Fruit fly (Drosophila melanogaster) whole organism, embryonic: ENCODE results near the gene CG34384.

Source experiments
- Atf6 ChIP-seq: fragments of 200-800 bp; sonication (Bioruptor generic); IDR thresholded peaks from 2 replicates; pipeline ENCODE4 v1.3.6; 2022; ENCODE audit warnings: missing biosample characterization, missing genetic modification characterization
- C15 ChIP-seq: fragments of 200-800 bp; sonication (Bioruptor generic); IDR thresholded peaks from 3 replicates; pipeline ENCODE4 v1.3.6; 2022; ENCODE audit warnings: missing biosample characterization, missing genetic modification characterization
- CG10654 ChIP-seq: fragments of 200-800 bp; sonication (Bioruptor generic); optimal IDR thresholded peaks from 2 replicates; lab custom pipeline; 2016; ENCODE audit warnings: missing biosample characterization, missing genetic modification characterization
- CG11093 ChIP-seq: fragments of 200-800 bp; sonication (Bioruptor generic); IDR thresholded peaks from 3 replicates; pipeline ENCODE4 v1.3.6; 2022; ENCODE audit warnings: missing biosample characterization, missing genetic modification characterization
- CG11560 ChIP-seq: fragments of 200-800 bp; sonication (Bioruptor generic); IDR thresholded peaks from 3 replicates; pipeline ENCODE4 v1.3.6; 2022; ENCODE audit warnings: missing biosample characterization, missing genetic modification characterization
- CG12391 ChIP-seq: fragments of 200-800 bp; sonication (Bioruptor generic); optimal IDR thresholded peaks from 3 replicates; lab custom pipeline; 2018; ENCODE audit warnings: missing biosample characterization, mild to moderate bottlenecking, missing genetic modification characterization, moderate library complexity
- CG14710 ChIP-seq: fragments of 200-800 bp; sonication (Bioruptor generic); optimal IDR thresholded peaks from 3 replicates; lab custom pipeline; 2019; ENCODE audit warnings: missing biosample characterization, mild to moderate bottlenecking, missing genetic modification characterization, moderate library complexity
- CG14860 ChIP-seq: fragments of 200-800 bp; sonication (Bioruptor generic); IDR thresholded peaks from 3 replicates; pipeline ENCODE4 v1.3.6; 2022; ENCODE audit warnings: missing biosample characterization, missing genetic modification characterization; ENCODE audit not compliant: partially characterized antibody
- CG15514 ChIP-seq: fragments of 200-800 bp; sonication (Bioruptor generic); optimal IDR thresholded peaks from 3 replicates; lab custom pipeline; 2017; ENCODE audit warnings: missing biosample characterization, missing genetic modification characterization, mild to moderate bottlenecking, moderate library complexity, missing genetic modification reagents
- CG1603 ChIP-seq: fragments of 200-800 bp; sonication (Bioruptor generic); optimal IDR thresholded peaks from 2 replicates; lab custom pipeline; 2019; ENCODE audit warnings: missing biosample characterization, mild to moderate bottlenecking, missing genetic modification characterization, moderate library complexity
- CG17359 ChIP-seq: fragments of 200-800 bp; sonication (Bioruptor generic); optimal IDR thresholded peaks from 3 replicates; lab custom pipeline; 2018; ENCODE audit warnings: missing biosample characterization, mild to moderate bottlenecking, missing genetic modification characterization, moderate library complexity
- CG1792 ChIP-seq: fragments of 200-800 bp; sonication (Bioruptor generic); optimal IDR thresholded peaks from 2 replicates; lab custom pipeline; 2016; ENCODE audit warnings: missing biosample characterization, missing genetic modification characterization
- CG32767 ChIP-seq: fragments of 200-800 bp; sonication (Bioruptor generic); IDR thresholded peaks from 2 replicates; pipeline ENCODE4 v1.3.6; 2022; ENCODE audit warnings: missing biosample characterization, missing genetic modification characterization
- CG5180 ChIP-seq: fragments of 200-800 bp; sonication (Bioruptor generic); optimal IDR thresholded peaks from 3 replicates; lab custom pipeline; 2017; ENCODE audit warnings: missing biosample characterization, missing genetic modification characterization, mild to moderate bottlenecking, moderate library complexity, missing genetic modification reagents
- CG7786 ChIP-seq: fragments of 200-800 bp; sonication (Bioruptor generic); optimal IDR thresholded peaks from 2 replicates; lab custom pipeline; 2016; ENCODE audit warnings: missing biosample characterization, missing genetic modification characterization
- CG8924 ChIP-seq: fragments of 200-800 bp; optimal IDR thresholded peaks from 3 replicates; lab custom pipeline; 2019; ENCODE audit warnings: missing biosample characterization, mild to moderate bottlenecking, missing genetic modification characterization, moderate library complexity
- CG8944 ChIP-seq: fragments of 200-800 bp; sonication (Bioruptor generic); optimal IDR thresholded peaks from 3 replicates; lab custom pipeline; 2016; ENCODE audit warnings: missing biosample characterization, missing genetic modification characterization
- CG9609 ChIP-seq: fragments of 200-800 bp; sonication (Bioruptor generic); optimal IDR thresholded peaks from 3 replicates; lab custom pipeline; 2016; ENCODE audit warnings: missing biosample characterization, missing genetic modification characterization
- Dad ChIP-seq: fragments of 200-800 bp; sonication (Bioruptor generic); optimal IDR thresholded peaks from 3 replicates; lab custom pipeline; 2016; ENCODE audit warnings: missing biosample characterization, missing genetic modification characterization
- Dref ChIP-seq: fragments of 200-800 bp; sonication (Bioruptor generic); IDR thresholded peaks from 2 replicates; pipeline ENCODE4 v1.3.6; 2022; ENCODE audit warnings: missing biosample characterization, missing genetic modification characterization
- Hmr ChIP-seq: fragments of 200-800 bp; sonication (Bioruptor generic); optimal IDR thresholded peaks from 3 replicates; lab custom pipeline; 2017; ENCODE audit warnings: mild to moderate bottlenecking, missing biosample characterization, missing genetic modification reagents, missing genetic modification characterization
- Hmx ChIP-seq: fragments of 200-800 bp; sonication (Bioruptor generic); optimal IDR thresholded peaks from 2 replicates; lab custom pipeline; 2016; ENCODE audit warnings: missing biosample characterization, missing genetic modification characterization
- Med ChIP-seq: fragments of 200-800 bp; sonication (Bioruptor generic); peaks from one replicate; lab custom pipeline; 2016; ENCODE audit warnings: missing biosample characterization, missing genetic modification characterization, mild to moderate bottlenecking, inconsistent platforms, moderate library complexity
- NfI ChIP-seq: fragments of 200-800 bp; sonication (Bioruptor generic); optimal IDR thresholded peaks from 3 replicates; lab custom pipeline; 2018; ENCODE audit warnings: missing biosample characterization, mild to moderate bottlenecking, missing genetic modification characterization, moderate library complexity
- Pdp1 ChIP-seq, 2 experiments: fragments of 200-800 bp; sonication (Bioruptor generic); optimal IDR thresholded peaks; 3 replicates each; lab custom pipeline; 2016; ENCODE audit warnings: missing biosample characterization in 2 of 2, missing genetic modification characterization in 2 of 2, mild to moderate bottlenecking in 1 of 2, moderate library complexity in 1 of 2
- Sin3A ChIP-seq: fragments of >200 bp; optimal IDR thresholded peaks from 2 replicates; lab custom pipeline; 2018
- Stat92E ChIP-seq, 3 experiments: fragments of >200 bp in 2 of 3; fragments of 200-800 bp in 1 of 3; sonication (Bioruptor generic) in 1 of 3; optimal IDR thresholded peaks; 2 replicates each; lab custom pipeline; 2017 to 2019; ENCODE audit warnings: missing biosample characterization in 3 of 3, missing genetic modification characterization in 3 of 3, mild to moderate bottlenecking in 1 of 3, moderate library complexity in 1 of 3
- al ChIP-seq: fragments of 200-800 bp; sonication (Bioruptor generic); IDR thresholded peaks from 2 replicates; pipeline ENCODE4 v1.3.6; 2022; ENCODE audit warnings: missing biosample characterization, missing genetic modification characterization
- ara ChIP-seq: fragments of 200-800 bp; sonication (Bioruptor generic); IDR thresholded peaks from 2 replicates; pipeline ENCODE4 v1.3.6; 2022; ENCODE audit warnings: missing biosample characterization, missing genetic modification characterization
- corto ChIP-seq: fragments of 200-800 bp; sonication (Bioruptor generic); optimal IDR thresholded peaks from 2 replicates; lab custom pipeline; 2016; ENCODE audit warnings: missing biosample characterization, mild to moderate bottlenecking, missing genetic modification characterization, moderate library complexity
- cwo ChIP-seq: fragments of 200-800 bp; sonication (Bioruptor generic); optimal IDR thresholded peaks from 3 replicates; lab custom pipeline; 2017; ENCODE audit warnings: missing biosample characterization, missing genetic modification characterization, mild to moderate bottlenecking, moderate library complexity, missing genetic modification reagents
- dati ChIP-seq: fragments of 200-800 bp; sonication (Bioruptor generic); IDR thresholded peaks from 2 replicates; pipeline ENCODE4 v1.3.6; 2022; ENCODE audit warnings: missing biosample characterization, missing genetic modification characterization
- gcm ChIP-seq: fragments of 200-800 bp; sonication (Bioruptor generic); optimal IDR thresholded peaks from 2 replicates; lab custom pipeline; 2019; ENCODE audit warnings: missing biosample characterization, mild to moderate bottlenecking, missing genetic modification characterization, moderate library complexity
- hbn ChIP-seq: fragments of 200-800 bp; sonication (Bioruptor generic); IDR thresholded peaks from 2 replicates; pipeline ENCODE4 v1.3.6; 2022; ENCODE audit warnings: missing biosample characterization, missing genetic modification characterization; ENCODE audit not compliant: partially characterized antibody
- hkb ChIP-seq, 2 experiments: fragments of 200-800 bp in 1 of 2; fragments of >200 bp in 1 of 2; sonication (Bioruptor generic) in 1 of 2; IDR thresholded peaks in 1 of 2; optimal IDR thresholded peaks in 1 of 2; 2 replicates each; pipeline versions ENCODE4 v1.3.6 to Lab custom; 2017 to 2022; ENCODE audit warnings: missing biosample characterization in 1 of 2, missing genetic modification characterization in 1 of 2
- maf-S ChIP-seq: fragments of 200-800 bp; sonication (Bioruptor generic); optimal IDR thresholded peaks from 2 replicates; lab custom pipeline; 2016; ENCODE audit warnings: missing biosample characterization, missing genetic modification characterization
- mam ChIP-seq: fragments of 200-800 bp; sonication (Bioruptor generic); optimal IDR thresholded peaks from 3 replicates; lab custom pipeline; 2016; ENCODE audit warnings: missing biosample characterization, missing genetic modification characterization
- mirr ChIP-seq: fragments of 200-800 bp; sonication (Bioruptor generic); optimal IDR thresholded peaks from 3 replicates; lab custom pipeline; 2018; ENCODE audit warnings: missing biosample characterization, mild to moderate bottlenecking, missing genetic modification characterization
- onecut ChIP-seq: fragments of 200-800 bp; sonication (Bioruptor generic); IDR thresholded peaks from 2 replicates; pipeline ENCODE4 v1.3.6; 2022; ENCODE audit warnings: missing biosample characterization, missing genetic modification characterization
- p53 ChIP-seq: fragments of 200-800 bp; sonication (Bioruptor generic); optimal IDR thresholded peaks from 2 replicates; lab custom pipeline; 2016; ENCODE audit warnings: missing biosample characterization, missing genetic modification characterization
- pum ChIP-seq: fragments of 200-800 bp; sonication (Bioruptor generic); optimal IDR thresholded peaks from 2 replicates; lab custom pipeline; 2016; ENCODE audit warnings: missing biosample characterization, missing genetic modification characterization
- run ChIP-seq: fragments of 200-800 bp; sonication (Bioruptor generic); optimal IDR thresholded peaks from 3 replicates; lab custom pipeline; 2018; ENCODE audit warnings: missing biosample characterization, mild to moderate bottlenecking, missing genetic modification characterization
- shn ChIP-seq: fragments of 200-800 bp; sonication (Bioruptor generic); optimal IDR thresholded peaks from 3 replicates; lab custom pipeline; 2016; ENCODE audit warnings: missing biosample characterization, missing genetic modification characterization
- slp2 ChIP-seq: fragments of 200-800 bp; sonication (Bioruptor generic); optimal IDR thresholded peaks from 2 replicates; lab custom pipeline; 2016; ENCODE audit warnings: missing biosample characterization, missing genetic modification characterization
- tap ChIP-seq: fragments of 200-800 bp; optimal IDR thresholded peaks from 3 replicates; lab custom pipeline; 2019; ENCODE audit warnings: missing biosample characterization, mild to moderate bottlenecking, missing genetic modification characterization, moderate library complexity
- unc-4 ChIP-seq: fragments of 200-800 bp; sonication (Bioruptor generic); IDR thresholded peaks from 2 replicates; pipeline ENCODE4 v1.3.6; 2022; ENCODE audit warnings: missing biosample characterization, missing genetic modification characterization; ENCODE audit not compliant: partially characterized antibody

Gene CG34384

DNA sequence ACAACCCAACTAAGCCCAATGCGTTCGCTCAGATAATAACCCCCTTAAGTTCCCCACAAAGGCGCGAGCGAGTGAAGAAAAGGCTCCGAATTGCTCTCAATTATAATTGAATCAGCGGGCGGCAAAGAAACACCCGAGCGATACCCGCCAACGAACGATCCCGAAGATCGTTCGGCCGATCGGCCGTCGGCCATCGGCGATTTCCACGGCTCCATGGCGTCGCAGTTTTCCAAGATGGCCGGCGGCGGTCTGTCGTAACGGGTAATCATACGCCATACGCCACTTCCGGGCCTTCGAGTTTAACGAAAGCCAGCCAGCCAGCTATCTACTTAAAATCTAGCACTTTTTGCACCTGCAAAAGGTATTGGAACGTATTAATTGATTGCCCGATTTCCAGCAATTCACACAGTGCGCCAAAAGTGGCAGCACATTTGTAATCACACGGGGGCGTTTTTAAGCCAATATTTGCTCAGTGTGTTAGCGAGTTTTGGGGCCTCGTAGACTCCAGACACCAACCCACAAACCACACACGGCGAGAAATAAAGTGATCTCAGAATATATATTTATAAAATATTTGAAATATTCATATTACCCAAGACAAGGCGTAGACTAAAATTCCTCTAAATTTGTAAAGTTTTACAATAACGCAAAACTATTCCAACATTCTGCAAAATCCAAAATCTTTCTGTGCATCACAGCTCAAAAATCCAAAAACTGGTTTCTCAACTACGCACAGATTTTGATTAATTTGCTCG, 78.3 kb downstream of the CG34384 start (continued):
- no peak for TF ChIP-seq dati
- TF ChIP-seq CG1603 (tag; lab: Kevin White, UChicago) = peak; percentile 23
- peak; percentile 69 for TF ChIP-seq al (GFP tag; lab: Robert Waterston, UW)
- no peak for TF ChIP-seq shn (GFP tag; lab: Kevin White, UChicago)
- no peak for TF ChIP-seq hbn (GFP tag; lab: Robert Waterston, UW)
- TF ChIP-seq cwo (GFP tag; lab: Kevin White, UChicago) = peak; percentile 69
- TF ChIP-seq Hmr (GFP tag; lab: Kevin White, UChicago) = peak; percentile 50
- TF ChIP-seq CG32767 (GFP tag; lab: Robert Waterston, UW) = 0 out of 2 replicates have a peak, but pooled peaks have one; percentile 33
- 0 out of 2 replicates have a peak, but pooled peaks have one; percentile 32 for TF ChIP-seq ara (GFP tag; lab: Robert Waterston, UW)
- TF ChIP-seq CG11560 (tag; lab: Robert Waterston, UW) = peak; percentile 58; the same call in 2 of the 3 replicates
- no peak for TF ChIP-seq Hmx
- no peak for TF ChIP-seq Dad (GFP tag; lab: Kevin White, UChicago)
- TF ChIP-seq, all 482 proteins: peak for 150

DNA sequence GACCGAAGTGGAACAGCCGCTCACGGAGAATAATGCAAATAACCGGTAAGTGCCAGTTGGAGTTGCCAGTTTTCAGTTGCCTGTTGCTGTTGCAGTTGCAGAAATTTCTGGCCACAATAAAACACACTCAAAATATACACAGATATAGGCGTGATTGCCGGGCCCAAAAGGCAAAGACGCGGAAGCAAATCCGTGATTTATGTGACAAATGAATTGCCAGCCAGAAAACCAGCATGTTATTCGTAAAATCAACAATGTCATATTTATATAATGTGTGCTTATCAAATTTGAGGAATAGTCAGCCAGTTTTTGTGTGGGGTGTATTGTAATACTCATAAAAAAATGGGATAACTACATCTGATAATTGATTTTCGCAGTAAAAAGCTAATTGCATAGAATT, 80.4 kb downstream of the CG34384 start:
- no peak for TF ChIP-seq CG5180 (GFP tag; lab: Kevin White, UChicago)
- no peak for TF ChIP-seq CG7786 (GFP tag; lab: Kevin White, UChicago)
- no peak for TF ChIP-seq C15
- TF ChIP-seq Med (GFP tag; lab: Kevin White, UChicago) = peak; percentile 7
- peak in 1 of 2 experiments; percentile 1 for TF ChIP-seq Pdp1 (GFP tag; optimal IDR thresholded peaks at IDR 0.05; lab: Kevin White, UChicago)
- no peak for TF ChIP-seq CG8944 (GFP tag; lab: Kevin White, UChicago)

DNA sequence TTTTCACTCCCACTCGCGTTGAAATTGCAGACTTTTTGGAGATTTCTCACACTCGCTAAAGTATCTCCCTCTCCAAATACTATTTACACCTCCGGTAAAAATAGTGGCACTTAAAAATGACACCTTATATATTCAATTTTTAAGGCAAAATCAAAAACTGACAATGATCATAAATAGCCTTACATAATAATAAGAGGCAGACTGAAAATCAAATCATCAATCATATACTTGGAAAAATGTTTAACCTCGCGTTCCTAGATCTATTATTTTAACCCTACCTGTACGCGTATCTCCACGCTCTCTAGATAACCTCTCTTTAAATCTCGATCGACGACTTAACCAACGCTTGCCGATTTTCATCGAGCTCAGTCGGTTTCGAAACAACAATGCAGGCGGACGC, 81.3 kb downstream of the CG34384 start:
- TF ChIP-seq corto (no peak), CG12391 (no peak), Sin3A (lab: Kevin White, UChicago) (no peak), Dref (GFP tag; lab: Robert Waterston, UW) (no peak), CG14860 (no peak), CG10654 (GFP tag; lab: Kevin White, UChicago) (peak; percentile 41), unc-4 (GFP tag; lab: Robert Waterston, UW) (no peak), gcm (no peak), Atf6 (peak; percentile 85), CG11093 (GFP tag; lab: Robert Waterston, UW) (peak; percentile 50; the same call in 1 of the 3 replicates), CG17359 (no peak), maf-S (GFP tag; lab: Kevin White, UChicago) (peak; percentile 56), mam (GFP tag; lab: Kevin White, UChicago) (peak; percentile 76), CG9609 (GFP tag; lab: Kevin White, UChicago) (no peak), hbn (GFP tag; lab: Robert Waterston, UW) (no peak), slp2 (GFP tag; lab: Kevin White, UChicago) (no peak), Stat92E (GFP tag; optimal IDR thresholded peaks at IDR 0.05; lab: Kevin White, UChicago) (no peak), CG15514 (GFP tag; lab: Kevin White, UChicago) (peak; percentile 76), mirr (GFP tag; lab: Kevin White, UChicago) (no peak), CG1792 (GFP tag; lab: Kevin White, UChicago) (peak; percentile 34), run (peak; percentile 23), tap (tag; lab: Kevin White, UChicago) (no peak), CG14710 (no peak), pum (GFP tag; lab: Kevin White, UChicago) (peak; percentile 14), hkb (optimal IDR thresholded peaks at IDR 0.05; lab: Kevin White, UChicago) (no peak), hkb (GFP tag; IDR thresholded peaks at IDR 0.05; lab: Robert Waterston, UW) (peak; percentile 77), p53 (no peak), NfI (no peak), CG8924 (tag; lab: Kevin White, UChicago) (no peak), onecut (GFP tag; lab: Robert Waterston, UW) (no peak; the same call in 1 of the 2 replicates)
